Comparison of ENCODE assay signal across 5 fruit fly cellular contexts in the genomic region with DNA sequence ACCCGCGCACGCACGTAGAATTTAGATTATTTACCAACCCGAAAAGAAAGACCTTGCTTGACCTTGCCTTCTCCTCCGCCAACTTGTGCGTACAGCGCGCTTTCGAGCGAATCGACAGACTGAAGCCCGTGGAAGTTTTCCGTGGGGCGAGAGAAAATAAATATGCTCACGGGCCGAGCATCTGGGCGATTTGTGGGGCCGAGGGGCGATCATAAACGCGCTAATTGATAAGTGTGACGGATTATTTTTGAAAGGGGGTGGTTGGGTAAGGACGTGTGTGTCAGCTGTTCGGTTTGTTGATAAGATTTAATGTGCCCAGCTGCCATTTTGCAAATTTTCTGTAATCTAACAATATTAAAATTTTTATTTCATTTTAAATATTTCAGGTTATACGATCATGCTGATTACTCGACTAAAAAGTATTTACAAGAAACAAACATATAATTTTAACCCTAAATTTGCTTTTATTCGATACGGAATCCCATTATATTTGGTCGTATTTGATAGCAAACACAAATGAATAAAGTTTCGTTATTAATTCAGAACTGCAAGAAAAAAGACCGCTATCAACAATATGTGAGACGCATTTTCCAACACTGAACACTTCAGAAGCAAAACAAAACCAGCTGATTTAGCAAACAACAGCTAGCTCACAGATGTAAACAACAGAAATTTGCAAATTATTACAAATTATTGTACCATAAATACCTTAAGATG.
TF ChIP-seq lines count a peak whose summit lies in the region.

A gene (minus strand): TSS at position 386 of the 717 bp plus-strand sequence.
A gene (plus strand): TSS at position 648 of the 717 bp plus-strand sequence.

- TF ChIP-seq CTCF in whole organism, embryonic (GFP tag; optimal IDR thresholded peaks at IDR 0.05; lab: Kevin White, UChicago) = no peak

TF ChIP-seq in whole organism, adult, 20 proteins besides CTCF, POLR2A, EP300 and RAD21 (continues in another document):
- peak; percentile 80 for TF ChIP-seq CG12768 (GFP tag; optimal IDR thresholded peaks at IDR 0.05; lab: Kevin White, UChicago)
- peak; percentile 68 for TF ChIP-seq CG14711 (tag; optimal IDR thresholded peaks at IDR 0.05; lab: Kevin White, UChicago)
- peak; percentile 57 for TF ChIP-seq Clk (GFP tag; optimal IDR thresholded peaks at IDR 0.05; lab: Kevin White, UChicago)
- peak; percentile 83 for TF ChIP-seq toe (GFP tag; optimal IDR thresholded peaks at IDR 0.05; lab: Kevin White, UChicago)
- peak; percentile 47 for TF ChIP-seq bab1 (GFP tag; optimal IDR thresholded peaks at IDR 0.05; lab: Kevin White, UChicago)
- no peak for TF ChIP-seq cnc (optimal IDR thresholded peaks at IDR 0.05; lab: Kevin White, UChicago)
- peak; percentile 78 for TF ChIP-seq CG7101 (tag; optimal IDR thresholded peaks at IDR 0.05; lab: Kevin White, UChicago)
- TF ChIP-seq ovo (GFP tag; optimal IDR thresholded peaks at IDR 0.05; lab: Kevin White, UChicago) = peak; percentile 81
- peak; percentile 80 for TF ChIP-seq Mnt (GFP tag; optimal IDR thresholded peaks at IDR 0.05; lab: Kevin White, UChicago)
- peak; percentile 83 for TF ChIP-seq CG11617 (GFP tag; optimal IDR thresholded peaks at IDR 0.05; lab: Kevin White, UChicago)
- peak; percentile 56 for TF ChIP-seq CG7045 (GFP tag; optimal IDR thresholded peaks at IDR 0.05; lab: Kevin White, UChicago)
- TF ChIP-seq CG33017 (tag; optimal IDR thresholded peaks at IDR 0.05; lab: Kevin White, UChicago) = peak; percentile 63
- TF ChIP-seq tj (GFP tag; optimal IDR thresholded peaks at IDR 0.05; lab: Kevin White, UChicago) = peak; percentile 76
- TF ChIP-seq cic (GFP tag; optimal IDR thresholded peaks at IDR 0.05; lab: Kevin White, UChicago) = peak; percentile 84
- TF ChIP-seq Hr96 (GFP tag; optimal IDR thresholded peaks at IDR 0.05; lab: Kevin White, UChicago) = peak; percentile 60
- no peak for TF ChIP-seq kay (GFP tag; lab: Kevin White, UChicago; ENCODE audit: borderline replicate concordance)

TF ChIP-seq in whole organism, embryonic, 481 proteins besides CTCF, POLR2A, EP300 and RAD21 (continues in another document):
- TF ChIP-seq CG17829 (tag; optimal IDR thresholded peaks at IDR 0.05; lab: Kevin White, UChicago) = peak; percentile 77
- peak; percentile 35 for TF ChIP-seq Sry-δ (GFP tag; optimal IDR thresholded peaks at IDR 0.05; lab: Kevin White, UChicago)
- TF ChIP-seq C15 (GFP tag; IDR thresholded peaks at IDR 0.05; lab: Robert Waterston, UW) = no peak
- TF ChIP-seq Lpt (GFP tag; optimal IDR thresholded peaks at IDR 0.05; lab: Kevin White, UChicago) = no peak
- TF ChIP-seq sc (optimal IDR thresholded peaks at IDR 0.05; lab: Kevin White, UChicago) = no peak
- peak; percentile 4 for TF ChIP-seq sc (GFP tag; optimal IDR thresholded peaks at IDR 0.05; lab: Kevin White, UChicago)
- peak; percentile 24 for TF ChIP-seq HHEX (GFP tag; optimal IDR thresholded peaks at IDR 0.05; lab: Kevin White, UChicago)
- TF ChIP-seq H15 (GFP tag; IDR thresholded peaks at IDR 0.05; lab: Robert Waterston, UW) = no peak
- peak; percentile 60 for TF ChIP-seq oc (tag; optimal IDR thresholded peaks at IDR 0.05; lab: Kevin White, UChicago)
- TF ChIP-seq CG10565 (GFP tag; optimal IDR thresholded peaks at IDR 0.05; lab: Kevin White, UChicago) = no peak
- TF ChIP-seq Adf1 (GFP tag; IDR thresholded peaks at IDR 0.05; lab: Robert Waterston, UW) = peak; percentile 44; the same call in 1 of the 2 replicates
- TF ChIP-seq ranshi (GFP tag; IDR thresholded peaks at IDR 0.05; lab: Robert Waterston, UW) = no peak; the same call in 1 of the 2 replicates
- TF ChIP-seq CG3065 (GFP tag; optimal IDR thresholded peaks at IDR 0.05; lab: Kevin White, UChicago) = no peak
- TF ChIP-seq CG34224 (GFP tag; IDR thresholded peaks at IDR 0.05; lab: Robert Waterston, UW; ENCODE audit: partially characterized antibody) = no peak; the same call in 2 of the 3 replicates
- TF ChIP-seq Scr (GFP tag; IDR thresholded peaks at IDR 0.05; lab: Robert Waterston, UW; ENCODE audit: partially characterized antibody) = no peak
- peak; percentile 30 for TF ChIP-seq nom (GFP tag; optimal IDR thresholded peaks at IDR 0.05; lab: Kevin White, UChicago)

TF ChIP-seq in whole organism, prepupa, 60 proteins besides CTCF, POLR2A, EP300 and RAD21 (continues in another document):
- TF ChIP-seq cyc (GFP tag; optimal IDR thresholded peaks at IDR 0.05; lab: Kevin White, UChicago) (no peak), Hr38 (GFP tag; optimal IDR thresholded peaks at IDR 0.05; lab: Kevin White, UChicago) (no peak), salr (GFP tag; optimal IDR thresholded peaks at IDR 0.05; lab: Kevin White, UChicago) (no peak), Smox (GFP tag; optimal IDR thresholded peaks at IDR 0.05; lab: Kevin White, UChicago) (no peak), Hr4 (GFP tag; optimal IDR thresholded peaks at IDR 0.05; lab: Kevin White, UChicago) (no peak), topi (GFP tag; optimal IDR thresholded peaks at IDR 0.05; lab: Kevin White, UChicago) (peak; percentile 65), Ets96B (tag; optimal IDR thresholded peaks at IDR 0.05; lab: Kevin White, UChicago) (peak; percentile 52), CG8632 (GFP tag; optimal IDR thresholded peaks at IDR 0.05; lab: Kevin White, UChicago) (no peak), CG6276 (GFP tag; optimal IDR thresholded peaks at IDR 0.05; lab: Kevin White, UChicago) (no peak), CG8119 (GFP tag; IDR thresholded peaks at IDR 0.05; lab: Robert Waterston, UW) (no peak), Lpt (GFP tag; optimal IDR thresholded peaks at IDR 0.05; lab: Kevin White, UChicago) (peak; percentile 49), CG31627 (GFP tag; optimal IDR thresholded peaks at IDR 0.05; lab: Kevin White, UChicago) (peak; percentile 65), CG11762 (GFP tag; optimal IDR thresholded peaks at IDR 0.05; lab: Kevin White, UChicago; ENCODE audit: insufficient read depth) (peak; percentile 23), net (GFP tag; optimal IDR thresholded peaks at IDR 0.05; lab: Kevin White, UChicago) (no peak), CG11294 (GFP tag; IDR thresholded peaks at IDR 0.05; lab: Robert Waterston, UW) (no peak), Sox14 (GFP tag; optimal IDR thresholded peaks at IDR 0.05; lab: Kevin White, UChicago) (peak; percentile 65), pdm3 (GFP tag; optimal IDR thresholded peaks at IDR 0.05; lab: Kevin White, UChicago) (no peak), eg (GFP tag; IDR thresholded peaks at IDR 0.05; lab: Robert Waterston, UW) (peak; percentile 74)

TF ChIP-seq in whole organism, pupa, 21 proteins besides CTCF, POLR2A, EP300 and RAD21:
- TF ChIP-seq CG8159 (tag; optimal IDR thresholded peaks at IDR 0.05; lab: Kevin White, UChicago) (peak; percentile 64), CG9948 (tag; optimal IDR thresholded peaks at IDR 0.05; lab: Kevin White, UChicago) (peak; percentile 43), CG8301 (tag; optimal IDR thresholded peaks at IDR 0.05; lab: Kevin White, UChicago) (peak; percentile 38), CG17806 (tag; optimal IDR thresholded peaks at IDR 0.05; lab: Kevin White, UChicago) (peak; percentile 50), CG14655 (GFP tag; optimal IDR thresholded peaks at IDR 0.05; lab: Kevin White, UChicago) (no peak), Pif1B (GFP tag; optimal IDR thresholded peaks at IDR 0.05; lab: Kevin White, UChicago) (no peak), Snoo (tag; optimal IDR thresholded peaks at IDR 0.05; lab: Kevin White, UChicago) (peak; percentile 59), CG15710 (tag; optimal IDR thresholded peaks at IDR 0.05; lab: Kevin White, UChicago) (peak; percentile 56), rn (GFP tag; IDR thresholded peaks at IDR 0.05; lab: Robert Waterston, UW) (no peak), EcR (GFP tag; optimal IDR thresholded peaks at IDR 0.05; lab: Kevin White, UChicago) (peak; percentile 36), Ets98B (GFP tag; IDR thresholded peaks at IDR 0.05; lab: Robert Waterston, UW) (peak; percentile 13), CG32121 (GFP tag; IDR thresholded peaks at IDR 0.05; lab: Robert Waterston, UW) (no peak)

TF ChIP-seq in whole organism, wandering third instar larva, 38 proteins besides CTCF, POLR2A, EP300 and RAD21 (continues in another document):
- TF ChIP-seq OdsH (GFP tag; optimal IDR thresholded peaks at IDR 0.05; lab: Kevin White, UChicago) = peak; percentile 78
- no peak for TF ChIP-seq pan (optimal IDR thresholded peaks at IDR 0.05; lab: Kevin White, UChicago)
- TF ChIP-seq Sp1 (GFP tag; optimal IDR thresholded peaks at IDR 0.05; lab: Kevin White, UChicago) = peak; percentile 85
- TF ChIP-seq CG9705 (GFP tag; optimal IDR thresholded peaks at IDR 0.05; lab: Kevin White, UChicago) = peak; percentile 69
- no peak for TF ChIP-seq jim (GFP tag; optimal IDR thresholded peaks at IDR 0.05; lab: Kevin White, UChicago)
- TF ChIP-seq Hr83 (GFP tag; optimal IDR thresholded peaks at IDR 0.05; lab: Kevin White, UChicago; ENCODE audit: poor library complexity, severe bottlenecking) = peak; percentile 22
- TF ChIP-seq CG32264 (GFP tag; optimal IDR thresholded peaks at IDR 0.05; lab: Kevin White, UChicago) = peak; percentile 20
- peak in 1 of 2 experiments; percentile 81 for TF ChIP-seq foxo (GFP tag; optimal IDR thresholded peaks at IDR 0.05; lab: Kevin White, UChicago)
- TF ChIP-seq Jra (GFP tag; optimal IDR thresholded peaks at IDR 0.05; lab: Kevin White, UChicago) = peak; percentile 79
- TF ChIP-seq Myc (optimal IDR thresholded peaks at IDR 0.05; lab: Kevin White, UChicago) = no peak
- peak; percentile 71 for TF ChIP-seq br (GFP tag; optimal IDR thresholded peaks at IDR 0.05; lab: Kevin White, UChicago)
- no peak for TF ChIP-seq dl (GFP tag; optimal IDR thresholded peaks at IDR 0.05; lab: Kevin White, UChicago; ENCODE audit: insufficient read depth in 1 of 2, partially characterized antibody in 2 of 2)
- TF ChIP-seq sage (GFP tag; optimal IDR thresholded peaks at IDR 0.05; lab: Kevin White, UChicago) = peak; percentile 24
- TF ChIP-seq h (GFP tag; optimal IDR thresholded peaks at IDR 0.05; lab: Kevin White, UChicago) = peak; percentile 83
- peak; percentile 64 for TF ChIP-seq GATAd (GFP tag; optimal IDR thresholded peaks at IDR 0.05; lab: Kevin White, UChicago)
- peak; percentile 79 for TF ChIP-seq fru (GFP tag; optimal IDR thresholded peaks at IDR 0.05; lab: Kevin White, UChicago)
- peak; percentile 76 for TF ChIP-seq rgr (GFP tag; optimal IDR thresholded peaks at IDR 0.05; lab: Kevin White, UChicago)
- peak; percentile 80 for TF ChIP-seq HLH106 (tag; optimal IDR thresholded peaks at IDR 0.05; lab: Kevin White, UChicago)
- peak; percentile 48 for TF ChIP-seq sv (GFP tag; optimal IDR thresholded peaks at IDR 0.05; lab: Kevin White, UChicago)
- TF ChIP-seq Hnf4 (GFP tag; optimal IDR thresholded peaks at IDR 0.05; lab: Kevin White, UChicago) = peak; percentile 77
- TF ChIP-seq woc (GFP tag; optimal IDR thresholded peaks at IDR 0.05; lab: Kevin White, UChicago) = peak; percentile 57
- peak; percentile 60 for TF ChIP-seq Dif (GFP tag; optimal IDR thresholded peaks at IDR 0.05; lab: Kevin White, UChicago; ENCODE audit: partially characterized antibody)
- no peak for TF ChIP-seq Rel (GFP tag; optimal IDR thresholded peaks at IDR 0.05; lab: Kevin White, UChicago)
- TF ChIP-seq Rel (tag; optimal IDR thresholded peaks at IDR 0.05; lab: Kevin White, UChicago) = peak; percentile 57
- peak; percentile 52 for TF ChIP-seq ey (GFP tag; optimal IDR thresholded peaks at IDR 0.05; lab: Kevin White, UChicago)
- peak; percentile 57 for TF ChIP-seq psq (GFP tag; optimal IDR thresholded peaks at IDR 0.05; lab: Kevin White, UChicago)
